Worm (Caenorhabditis elegans) whole organism, late embryonic: Measurements from ENCODE around the gene fipr-21.

Source experiments
- K02D7.2 ChIP-seq: sonication (generic microtip); optimal IDR thresholded peaks from 2 replicates; lab custom pipeline; 2017; ENCODE audit warnings: mild to moderate bottlenecking, missing genetic modification characterization, missing compliant biosample characterization
- ceh-18 ChIP-seq: sonication (generic microtip); optimal IDR thresholded peaks from 2 replicates; lab custom pipeline; 2016; ENCODE audit warnings: missing genetic modification characterization, missing compliant biosample characterization
- ceh-2 ChIP-seq: sonication (generic microtip); optimal IDR thresholded peaks from 2 replicates; lab custom pipeline; 2016; ENCODE audit warnings: missing genotype, missing genetic modification characterization, missing compliant biosample characterization
- ceh-9 ChIP-seq: sonication (generic microtip); optimal IDR thresholded peaks from 2 replicates; lab custom pipeline; 2016; ENCODE audit warnings: mild to moderate bottlenecking, missing genetic modification characterization, inconsistent platforms, missing compliant biosample characterization
- elt-2 ChIP-seq: sonication (generic microtip); optimal IDR thresholded peaks from 2 replicates; lab custom pipeline; 2016; ENCODE audit warnings: missing genetic modification reagents, missing genetic modification characterization, missing compliant biosample characterization
- fkh-6 ChIP-seq: sonication (generic microtip); optimal IDR thresholded peaks from 2 replicates; lab custom pipeline; 2016; ENCODE audit warnings: missing genetic modification characterization, missing compliant biosample characterization
- gmeb-2 ChIP-seq: sonication (generic microtip); optimal IDR thresholded peaks from 2 replicates; lab custom pipeline; 2016; ENCODE audit warnings: missing genetic modification characterization, inconsistent platforms, missing compliant biosample characterization
- hlh-15 ChIP-seq: sonication (generic microtip); optimal IDR thresholded peaks from 2 replicates; lab custom pipeline; 2016; ENCODE audit warnings: missing genetic modification characterization, missing compliant biosample characterization
- hlh-6 ChIP-seq: sonication (generic microtip); optimal IDR thresholded peaks from 2 replicates; lab custom pipeline; 2016; ENCODE audit warnings: missing genotype, missing genetic modification characterization, missing compliant biosample characterization
- lin-11 ChIP-seq: fragments of 200-800 bp; sonication (Bioruptor generic); optimal IDR thresholded peaks from 2 replicates; lab custom pipeline; 2018; ENCODE audit warnings: mild to moderate bottlenecking, missing genetic modification characterization, missing compliant biosample characterization
- nhr-11 ChIP-seq: fragments of 150-350 bp; optimal IDR thresholded peaks from 2 replicates; lab custom pipeline; 2014; ENCODE audit warnings: missing biosample characterization, missing genetic modification characterization
- pag-3 ChIP-seq: sonication (generic microtip); optimal IDR thresholded peaks from 2 replicates; lab custom pipeline; 2016; ENCODE audit warnings: missing compliant biosample characterization, missing genetic modification characterization, borderline replicate concordance
- pqm-1 ChIP-seq: sonication (generic microtip); optimal IDR thresholded peaks from 2 replicates; lab custom pipeline; 2016; ENCODE audit warnings: missing genetic modification characterization, missing compliant biosample characterization
- ref-2 ChIP-seq: sonication (generic microtip); optimal IDR thresholded peaks from 2 replicates; lab custom pipeline; 2016; ENCODE audit warnings: missing genetic modification characterization, missing compliant biosample characterization

ce11 chrX:10321401-10321800 lies 17.1 kb downstream of the fipr-21 start:
- TF ChIP-seq hlh-15 (tag; lab: Kevin White, UChicago) (no peak), hlh-6 (tag; lab: Kevin White, UChicago) (no peak), pqm-1 (tag; lab: Kevin White, UChicago) (no peak), pag-3 (no peak), lin-11 (tag; lab: Kevin White, UChicago) (no peak), nhr-11 (tag; lab: Kevin White, UChicago) (no peak), K02D7.2 (no peak), gmeb-2 (tag; lab: Kevin White, UChicago) (no peak), ceh-9 (tag; lab: Kevin White, UChicago) (no peak), elt-2 (tag; lab: Kevin White, UChicago) (no peak), ceh-2 (tag; lab: Kevin White, UChicago) (no peak), ceh-18 (tag; lab: Kevin White, UChicago) (no peak), ref-2 (tag; lab: Kevin White, UChicago) (no peak), fkh-6 (no peak)
